Worm (Caenorhabditis elegans) whole organism, young adult: ENCODE results near the gene pqn-83.
A peak's percentile ranks its signal among the peaks of the same experiment; 100 is the strongest.

Experiments used
- B0019.2 ChIP-seq: fragments of 200-800 bp; sonication (Bioruptor generic); conservative IDR thresholded peaks from 2 replicates; pipeline ENCODE4 v1.3.6; 2022; ENCODE audit warnings: missing genetic modification reagents, missing genetic modification characterization, missing compliant biosample characterization
- D2030.7 ChIP-seq: fragments of 200-800 bp; sonication (Bioruptor generic); IDR thresholded peaks from 2 replicates; pipeline ENCODE4 v1.3.6; 2022; ENCODE audit warnings: missing genetic modification reagents, missing genetic modification characterization, missing compliant biosample characterization
- F39B2.1 ChIP-seq: fragments of 200-800 bp; sonication (Bioruptor generic); IDR thresholded peaks from 2 replicates; pipeline ENCODE4 v1.3.6; 2022; ENCODE audit warnings: missing genetic modification reagents, missing genetic modification characterization, missing compliant biosample characterization
- K12H6.12 ChIP-seq: fragments of 200-800 bp; sonication (Bioruptor generic); optimal IDR thresholded peaks from 2 replicates; lab custom pipeline; 2018; ENCODE audit warnings: mild to moderate bottlenecking, missing genetic modification characterization, missing compliant biosample characterization
- T07F8.4 ChIP-seq: sonication (generic microtip); optimal IDR thresholded peaks from 2 replicates; lab custom pipeline; 2016; ENCODE audit warnings: mild to moderate bottlenecking, missing genetic modification characterization, moderate library complexity, missing compliant biosample characterization
- Y56A3A.18 ChIP-seq: fragments of 200-800 bp; sonication (Bioruptor generic); IDR thresholded peaks from 2 replicates; pipeline ENCODE4 v1.3.6; 2022; ENCODE audit warnings: missing genetic modification reagents, missing genetic modification characterization, missing compliant biosample characterization
- Y67H2A.10 ChIP-seq: fragments of 200-800 bp; sonication (Bioruptor generic); conservative IDR thresholded peaks from 2 replicates; pipeline ENCODE4 v1.3.6; 2022; ENCODE audit warnings: missing genetic modification reagents, missing genetic modification characterization, missing compliant biosample characterization
- Y79H2A.3 ChIP-seq: fragments of 200-800 bp; sonication (Bioruptor generic); conservative IDR thresholded peaks from 2 replicates; pipeline ENCODE4 v1.3.6; 2022; ENCODE audit warnings: missing genetic modification reagents, missing genetic modification characterization, missing compliant biosample characterization
- ZK185.1 ChIP-seq: sonication (generic microtip); optimal IDR thresholded peaks from 2 replicates; lab custom pipeline; 2016; ENCODE audit warnings: mild to moderate bottlenecking, missing genetic modification characterization, missing compliant biosample characterization; ENCODE audit not compliant: poor library complexity, severe bottlenecking
- ama-1 ChIP-seq, 3 experiments: fragments of 150-350 bp in 1 of 3; sonication (generic microtip) in 2 of 3; optimal IDR thresholded peaks; 2 replicates each; lab custom pipeline; 2014 to 2018; ENCODE audit warnings: missing biosample characterization in 2 of 3, missing genetic modification characterization in 2 of 3, missing genetic modification reagents in 2 of 3
- attf-3 ChIP-seq: fragments of 200-800 bp; sonication (Bioruptor generic); conservative IDR thresholded peaks from 2 replicates; pipeline ENCODE4 v1.3.6; 2022; ENCODE audit warnings: missing genetic modification reagents, missing genetic modification characterization, missing compliant biosample characterization
- ceh-27 ChIP-seq: fragments of 200-800 bp; sonication (Bioruptor generic); optimal IDR thresholded peaks from 2 replicates; lab custom pipeline; 2018; ENCODE audit warnings: mild to moderate bottlenecking, missing genetic modification characterization, moderate library complexity, missing compliant biosample characterization
- ceh-79 ChIP-seq: sonication (generic microtip); optimal IDR thresholded peaks from 2 replicates; lab custom pipeline; 2017; ENCODE audit warnings: mild to moderate bottlenecking, missing genetic modification characterization, missing compliant biosample characterization
- ceh-91 ChIP-seq: fragments of 200-800 bp; sonication (Bioruptor generic); IDR thresholded peaks from 2 replicates; pipeline ENCODE4 v1.3.6; 2022; ENCODE audit warnings: missing genetic modification reagents, missing genetic modification characterization, missing compliant biosample characterization
- chd-7 ChIP-seq: sonication (generic microtip); optimal IDR thresholded peaks from 2 replicates; lab custom pipeline; 2016; ENCODE audit warnings: mild to moderate bottlenecking, missing genetic modification characterization, moderate library complexity, missing compliant biosample characterization
- die-1 ChIP-seq: sonication (generic microtip); optimal IDR thresholded peaks from 2 replicates; lab custom pipeline; 2016; ENCODE audit warnings: missing genotype, mild to moderate bottlenecking, missing genetic modification characterization, missing compliant biosample characterization
- dox-1 ChIP-seq: fragments of 200-800 bp; sonication (Bioruptor generic); IDR thresholded peaks from 2 replicates; pipeline ENCODE4 v1.3.6; 2022; ENCODE audit warnings: missing genetic modification reagents, missing genetic modification characterization, missing compliant biosample characterization
- efl-1 ChIP-seq: fragments of 150-350 bp; optimal IDR thresholded peaks from 2 replicates; lab custom pipeline; 2014; ENCODE audit warnings: missing biosample characterization, missing genetic modification reagents, missing genetic modification characterization
- gei-17 ChIP-seq: fragments of 200-800 bp; sonication (Bioruptor generic); optimal IDR thresholded peaks from 2 replicates; lab custom pipeline; 2018; ENCODE audit warnings: mild to moderate bottlenecking, missing genetic modification characterization, missing compliant biosample characterization
- hlh-12 ChIP-seq: sonication (generic microtip); optimal IDR thresholded peaks from 2 replicates; lab custom pipeline; 2016; ENCODE audit warnings: missing genetic modification characterization, missing compliant biosample characterization
- hmg-20 ChIP-seq: fragments of 200-800 bp; sonication (Bioruptor generic); IDR thresholded peaks from 2 replicates; pipeline ENCODE4 v1.3.6; 2022; ENCODE audit warnings: missing genetic modification reagents, missing genetic modification characterization, missing compliant biosample characterization
- lin-26 ChIP-seq: fragments of 200-800 bp; sonication (Bioruptor generic); IDR thresholded peaks from 2 replicates; pipeline ENCODE4 v1.3.6; 2022; ENCODE audit warnings: missing genetic modification reagents, missing genetic modification characterization, missing compliant biosample characterization
- lin-35 ChIP-seq, 3 experiments: fragments of 150-350 bp in 2 of 3; sonication (generic microtip) in 1 of 3; optimal IDR thresholded peaks; 2 replicates each; lab custom pipeline; 2014 to 2018; ENCODE audit warnings: missing biosample characterization in 3 of 3, missing genetic modification characterization in 3 of 3, missing genetic modification reagents in 3 of 3
- madf-6 ChIP-seq: fragments of 200-800 bp; sonication (Bioruptor generic); IDR thresholded peaks from 2 replicates; pipeline ENCODE4 v1.3.6; 2022; ENCODE audit warnings: missing genetic modification reagents, missing genetic modification characterization, missing compliant biosample characterization
- mel-28 ChIP-seq: sonication (generic microtip); optimal IDR thresholded peaks from 2 replicates; lab custom pipeline; 2016; ENCODE audit warnings: borderline replicate concordance, mild to moderate bottlenecking, missing genetic modification characterization, missing compliant biosample characterization
- mes-4 ChIP-seq: sonication (generic microtip); optimal IDR thresholded peaks from 2 replicates; lab custom pipeline; 2016; ENCODE audit warnings: missing genotype, missing genetic modification characterization, missing compliant biosample characterization
- nfya-1 ChIP-seq: sonication (generic microtip); optimal IDR thresholded peaks from 2 replicates; lab custom pipeline; 2017; ENCODE audit warnings: antibody characterized with exemption, missing compliant biosample characterization, missing genetic modification characterization, borderline replicate concordance; ENCODE audit not compliant: insufficient read depth
- nfyb-1 ChIP-seq: fragments of 200-800 bp; sonication (Bioruptor generic); IDR thresholded peaks from 2 replicates; pipeline ENCODE4 v1.3.6; 2022; ENCODE audit warnings: missing genetic modification reagents, missing genetic modification characterization, missing compliant biosample characterization
- nhr-179 ChIP-seq: sonication (generic microtip); optimal IDR thresholded peaks from 2 replicates; lab custom pipeline; 2016; ENCODE audit warnings: mild to moderate bottlenecking, missing genetic modification characterization, missing compliant biosample characterization
- nhr-80 ChIP-seq: sonication (generic microtip); optimal IDR thresholded peaks from 2 replicates; lab custom pipeline; 2016; ENCODE audit warnings: missing genetic modification characterization, missing compliant biosample characterization
- nhr-90 ChIP-seq: sonication (generic microtip); optimal IDR thresholded peaks from 2 replicates; lab custom pipeline; 2016; ENCODE audit warnings: missing genotype, mild to moderate bottlenecking, missing genetic modification characterization, missing compliant biosample characterization
- pbrm-1 ChIP-seq: fragments of 200-800 bp; sonication (Bioruptor generic); IDR thresholded peaks from 2 replicates; pipeline ENCODE4 v1.3.6; 2022; ENCODE audit warnings: missing genetic modification reagents, missing genetic modification characterization, missing compliant biosample characterization
- rcor-1 ChIP-seq: fragments of 200-800 bp; sonication (Bioruptor generic); IDR thresholded peaks from 2 replicates; pipeline ENCODE4 v1.3.6; 2022; ENCODE audit warnings: missing genetic modification reagents, missing genetic modification characterization, missing compliant biosample characterization
- sdz-38 ChIP-seq: sonication (generic microtip); optimal IDR thresholded peaks from 2 replicates; lab custom pipeline; 2016; ENCODE audit warnings: missing genotype, missing genetic modification characterization, missing compliant biosample characterization
- snpc-1.1 ChIP-seq: sonication (generic microtip); optimal IDR thresholded peaks from 2 replicates; lab custom pipeline; 2017; ENCODE audit warnings: missing genetic modification characterization, mild to moderate bottlenecking, missing compliant biosample characterization, antibody characterized with exemption, moderate library complexity, missing genotype, missing genetic modification reagents; ENCODE audit not compliant: insufficient read depth
- snpc-3.4 ChIP-seq: sonication (generic microtip); optimal IDR thresholded peaks from 2 replicates; lab custom pipeline; 2017; ENCODE audit warnings: missing genetic modification characterization, mild to moderate bottlenecking, missing compliant biosample characterization, antibody characterized with exemption, moderate library complexity, missing genotype, missing genetic modification reagents
- somi-1 ChIP-seq: fragments of 200-800 bp; sonication (Bioruptor generic); optimal IDR thresholded peaks from 2 replicates; lab custom pipeline; 2018; ENCODE audit warnings: mild to moderate bottlenecking, missing genetic modification characterization, missing compliant biosample characterization
- tbp1 ChIP-seq: fragments of 200-800 bp; sonication (Bioruptor generic); optimal IDR thresholded peaks from 2 replicates; lab custom pipeline; 2018; ENCODE audit warnings: mild to moderate bottlenecking, missing genetic modification characterization, missing compliant biosample characterization
- unc-130 ChIP-seq: sonication (generic microtip); optimal IDR thresholded peaks from 2 replicates; lab custom pipeline; 2016; ENCODE audit warnings: missing genetic modification reagents, missing genetic modification characterization, missing compliant biosample characterization
- xnd-1 ChIP-seq: sonication (generic microtip); optimal IDR thresholded peaks from 2 replicates; lab custom pipeline; 2016; ENCODE audit warnings: missing genotype, missing genetic modification reagents, missing genetic modification characterization, missing compliant biosample characterization
- zfh-2 ChIP-seq: fragments of 200-800 bp; sonication (Bioruptor generic); conservative IDR thresholded peaks from 2 replicates; pipeline ENCODE4 v1.3.6; 2022; ENCODE audit warnings: missing genetic modification reagents, missing genetic modification characterization, missing compliant biosample characterization
- ztf-3 ChIP-seq: fragments of 200-800 bp; sonication (Bioruptor generic); optimal IDR thresholded peaks from 2 replicates; lab custom pipeline; 2018; ENCODE audit warnings: mild to moderate bottlenecking, missing genetic modification characterization, missing compliant biosample characterization

Gene pqn-83

ce11 chrIII:13070548-13071050, 28.7 kb downstream of the pqn-83 start, which contains the start of gene Y39E4B.6 (continued):
- TF ChIP-seq die-1 (peak; percentile 73), ceh-79 (tag; lab: Kevin White, UChicago) (no peak), B0019.2 (0 out of 2 replicates have a peak, but pooled peaks have one; percentile 10), Y79H2A.3 (GFP tag; lab: Robert Waterston, UW) (peak; percentile 72; the same call in 1 of the 2 replicates), D2030.7 (GFP tag; lab: Robert Waterston, UW) (no peak), Y67H2A.10 (GFP tag; lab: Robert Waterston, UW) (peak; percentile 96), ceh-91 (GFP tag; lab: Robert Waterston, UW) (0 out of 2 replicates have a peak, but pooled peaks have one; percentile 34), nhr-80 (peak; percentile 91), mes-4 (tag; lab: Kevin White, UChicago) (no peak), lin-26 (GFP tag; lab: Robert Waterston, UW) (peak; percentile 89), rcor-1 (GFP tag; lab: Robert Waterston, UW) (peak; percentile 76), nhr-90 (tag; lab: Kevin White, UChicago) (peak; percentile 85), hlh-12 (tag; lab: Kevin White, UChicago) (no peak), chd-7 (tag; lab: Kevin White, UChicago) (peak; percentile 96), nhr-179 (tag; lab: Kevin White, UChicago) (no peak), ztf-3 (GFP tag; lab: Kevin White, UChicago) (peak; percentile 82), madf-6 (GFP tag; lab: Robert Waterston, UW) (peak; percentile 47; the same call in 1 of the 2 replicates), F39B2.1 (GFP tag; lab: Robert Waterston, UW) (no peak), tbp1 (GFP tag; lab: Kevin White, UChicago) (peak; percentile 78), unc-130 (GFP tag; lab: Kevin White, UChicago) (no peak), gei-17 (GFP tag; lab: Kevin White, UChicago) (peak; percentile 62), zfh-2 (GFP tag; lab: Robert Waterston, UW) (peak; percentile 99), ama-1 (optimal IDR thresholded peaks at IDR 0.05; lab: Kevin White, UChicago) (peak; percentile 95), ama-1 (GFP tag; optimal IDR thresholded peaks at IDR 0.05; lab: Kevin White, UChicago) (no peak), ceh-27 (peak; percentile 98), snpc-3.4 (tag; lab: Kevin White, UChicago) (no peak), efl-1 (no peak), ZK185.1 (tag; lab: Kevin White, UChicago) (peak; percentile 86), nfya-1 (no peak), lin-35 (GFP tag; optimal IDR thresholded peaks at IDR 0.05; lab: Kevin White, UChicago) (peak in 1 of 3 experiments; percentile 69), pbrm-1 (GFP tag; lab: Robert Waterston, UW) (peak; percentile 95), nfyb-1 (GFP tag; lab: Robert Waterston, UW) (peak; percentile 96), Y56A3A.18 (GFP tag; lab: Robert Waterston, UW) (no peak), somi-1 (GFP tag; lab: Kevin White, UChicago) (peak; percentile 97), mel-28 (tag; lab: Kevin White, UChicago) (peak; percentile 28), xnd-1 (tag; lab: Kevin White, UChicago) (no peak), attf-3 (GFP tag; lab: Robert Waterston, UW) (peak; percentile 36; the same call in 1 of the 2 replicates), T07F8.4 (peak; percentile 68), K12H6.12 (tag; lab: Kevin White, UChicago) (peak; percentile 99), dox-1 (GFP tag; lab: Robert Waterston, UW) (peak; percentile 92), snpc-1.1 (tag; lab: Kevin White, UChicago) (no peak), sdz-38 (no peak), hmg-20 (no peak; the same call in 1 of the 2 replicates)
